Worm (Caenorhabditis elegans) whole organism, L2 larva: ENCODE data around the gene str-64.

Source experiments
- ama-1 ChIP-seq: fragments of 150-350 bp; optimal IDR thresholded peaks from 2 replicates; lab custom pipeline; 2018; ENCODE audit warnings: inconsistent platforms
- ceh-16 ChIP-seq: fragments of 150-350 bp; optimal IDR thresholded peaks from 2 replicates; lab custom pipeline; 2014; ENCODE audit warnings: missing biosample characterization, missing genetic modification characterization
- elt-3 ChIP-seq: sonication (generic microtip); optimal IDR thresholded peaks from 2 replicates; lab custom pipeline; 2017; ENCODE audit warnings: missing biosample characterization, missing genetic modification characterization
- fos-1 ChIP-seq: fragments of 150-350 bp; optimal IDR thresholded peaks from 2 replicates; lab custom pipeline; 2014; ENCODE audit warnings: missing biosample characterization, missing genetic modification characterization
- lsy-2 ChIP-seq, 2 experiments: fragments of 150-350 bp in 1 of 2; sonication (generic microtip) in 1 of 2; optimal IDR thresholded peaks; 2 replicates each; lab custom pipeline; 2014 to 2017; ENCODE audit warnings: missing biosample characterization in 2 of 2, missing genetic modification characterization in 2 of 2
- mdl-1 ChIP-seq, 2 experiments: fragments of 150-350 bp in 1 of 2; sonication (generic microtip) in 1 of 2; optimal IDR thresholded peaks; 2 replicates each; lab custom pipeline; 2017; ENCODE audit warnings: missing biosample characterization in 2 of 2, missing genetic modification characterization in 2 of 2
- skn-1 ChIP-seq: sonication (generic microtip); optimal IDR thresholded peaks from 2 replicates; lab custom pipeline; 2017; ENCODE audit warnings: missing biosample characterization, missing genetic modification characterization
- sma-9 ChIP-seq, 2 experiments: fragments of 150-350 bp in 1 of 2; sonication (generic microtip) in 1 of 2; optimal IDR thresholded peaks; 2 replicates each; lab custom pipeline; 2014 to 2016; ENCODE audit warnings: missing genetic modification characterization in 2 of 2, mild to moderate bottlenecking in 1 of 2, missing biosample characterization in 1 of 2, missing compliant biosample characterization in 1 of 2, missing genetic modification reagents in 1 of 2, moderate library complexity in 1 of 2
- snpc-4 ChIP-seq: fragments of 150-350 bp; optimal IDR thresholded peaks from 2 replicates; lab custom pipeline; 2014; ENCODE audit warnings: missing biosample characterization, missing genetic modification characterization
- unc-62 ChIP-seq: fragments of 150-350 bp; optimal IDR thresholded peaks from 2 replicates; lab custom pipeline; 2014; ENCODE audit warnings: missing biosample characterization, missing genetic modification reagents, missing genetic modification characterization
- ztf-4 ChIP-seq: fragments of 150-350 bp; optimal IDR thresholded peaks from 2 replicates; lab custom pipeline; 2014; ENCODE audit warnings: missing biosample characterization, missing genetic modification characterization

ce11 chrV:3257277-3257676, 25.8 kb upstream of the str-64 start, which contains the start of gene T28A11.22:
- no peak for TF ChIP-seq lsy-2 (tag; optimal IDR thresholded peaks at IDR 0.05; lab: Kevin White, UChicago)
- no peak for TF ChIP-seq snpc-4 (tag; lab: Kevin White, UChicago)
- no peak for TF ChIP-seq sma-9 (GFP tag; optimal IDR thresholded peaks at IDR 0.05; lab: Kevin White, UChicago)
- TF ChIP-seq sma-9 (tag; optimal IDR thresholded peaks at IDR 0.05; lab: Kevin White, UChicago): no peak
- no peak for TF ChIP-seq skn-1 (tag; lab: Kevin White, UChicago)
- no peak for TF ChIP-seq elt-3 (tag; lab: Kevin White, UChicago)
- no peak for TF ChIP-seq mdl-1 (tag; optimal IDR thresholded peaks at IDR 0.05; lab: Kevin White, UChicago)
- TF ChIP-seq ama-1 (lab: Kevin White, UChicago): no peak
- TF ChIP-seq unc-62: no peak
- TF ChIP-seq ceh-16: no peak
- TF ChIP-seq fos-1 (tag; lab: Kevin White, UChicago): no peak
- TF ChIP-seq ztf-4 (tag; lab: Kevin White, UChicago): no peak
